Worm (Caenorhabditis elegans) whole organism, young adult: ENCODE measurements around the gene F35C8.8.

Experiments used
- C17E4.6 ChIP-seq: fragments of 200-800 bp; sonication (Bioruptor generic); IDR thresholded peaks from 2 replicates; pipeline ENCODE4 v1.3.6; 2022; ENCODE audit warnings: missing genetic modification reagents, missing genetic modification characterization, missing compliant biosample characterization
- F10E7.11 ChIP-seq: sonication (generic microtip); optimal IDR thresholded peaks from 2 replicates; lab custom pipeline; 2017; ENCODE audit warnings: mild to moderate bottlenecking, missing genetic modification characterization, moderate library complexity, missing compliant biosample characterization
- F22D6.2 ChIP-seq: sonication (generic microtip); optimal IDR thresholded peaks from 2 replicates; lab custom pipeline; 2016; ENCODE audit warnings: mild to moderate bottlenecking, missing genetic modification characterization, missing compliant biosample characterization
- F23B12.7 ChIP-seq: sonication (generic microtip); optimal IDR thresholded peaks from 2 replicates; lab custom pipeline; 2017; ENCODE audit warnings: missing genetic modification characterization, mild to moderate bottlenecking, missing compliant biosample characterization, antibody characterized with exemption, moderate library complexity; ENCODE audit not compliant: insufficient read depth
- F33H1.4 ChIP-seq: fragments of 200-800 bp; sonication (Bioruptor generic); IDR thresholded peaks from 2 replicates; pipeline ENCODE4 v1.3.6; 2022; ENCODE audit warnings: missing genetic modification reagents, missing genetic modification characterization, missing compliant biosample characterization
- F52B5.7 ChIP-seq: sonication (generic microtip); optimal IDR thresholded peaks from 2 replicates; lab custom pipeline; 2016; ENCODE audit warnings: mild to moderate bottlenecking, missing genetic modification characterization, missing compliant biosample characterization
- ama-1 ChIP-seq, 3 experiments: fragments of 150-350 bp in 1 of 3; sonication (generic microtip) in 2 of 3; optimal IDR thresholded peaks; 2 replicates each; lab custom pipeline; 2014 to 2018; ENCODE audit warnings: missing biosample characterization in 2 of 3, missing genetic modification characterization in 2 of 3, missing genetic modification reagents in 2 of 3
- cebp-2 ChIP-seq: fragments of 200-800 bp; sonication (Bioruptor generic); IDR thresholded peaks from 2 replicates; pipeline ENCODE4 v1.3.6; 2022; ENCODE audit warnings: missing genetic modification characterization, missing compliant biosample characterization
- dox-1 ChIP-seq: fragments of 200-800 bp; sonication (Bioruptor generic); IDR thresholded peaks from 2 replicates; pipeline ENCODE4 v1.3.6; 2022; ENCODE audit warnings: missing genetic modification reagents, missing genetic modification characterization, missing compliant biosample characterization
- dpl-1 ChIP-seq: fragments of 150-350 bp; optimal IDR thresholded peaks from 2 replicates; lab custom pipeline; 2014; ENCODE audit warnings: missing biosample characterization, missing genetic modification reagents, missing genetic modification characterization
- efl-1 ChIP-seq: fragments of 150-350 bp; optimal IDR thresholded peaks from 2 replicates; lab custom pipeline; 2014; ENCODE audit warnings: missing biosample characterization, missing genetic modification reagents, missing genetic modification characterization
- ekl-4 ChIP-seq: fragments of 200-800 bp; sonication (Bioruptor generic); IDR thresholded peaks from 2 replicates; pipeline ENCODE4 v1.3.6; 2022; ENCODE audit warnings: missing genetic modification reagents, missing genetic modification characterization, missing compliant biosample characterization
- fkh-3 ChIP-seq: sonication (generic microtip); optimal IDR thresholded peaks from 2 replicates; lab custom pipeline; 2016; ENCODE audit warnings: mild to moderate bottlenecking, missing genetic modification characterization, missing compliant biosample characterization
- him-1 ChIP-seq: sonication (generic microtip); optimal IDR thresholded peaks from 2 replicates; lab custom pipeline; 2016; ENCODE audit warnings: missing genotype, missing genetic modification reagents, missing genetic modification characterization, missing compliant biosample characterization
- hmg-1.2 ChIP-seq: fragments of 200-800 bp; sonication (Bioruptor generic); IDR thresholded peaks from 2 replicates; pipeline ENCODE4 v1.3.6; 2022; ENCODE audit warnings: missing genetic modification reagents, missing genetic modification characterization, missing compliant biosample characterization
- let-526 ChIP-seq: fragments of 200-800 bp; sonication (Bioruptor generic); IDR thresholded peaks from 2 replicates; pipeline ENCODE4 v1.3.6; 2022; ENCODE audit warnings: missing genetic modification reagents, missing genetic modification characterization, missing compliant biosample characterization
- lin-26 ChIP-seq: fragments of 200-800 bp; sonication (Bioruptor generic); IDR thresholded peaks from 2 replicates; pipeline ENCODE4 v1.3.6; 2022; ENCODE audit warnings: missing genetic modification reagents, missing genetic modification characterization, missing compliant biosample characterization
- lin-54 ChIP-seq: fragments of 200-800 bp; sonication (Bioruptor generic); optimal IDR thresholded peaks from 2 replicates; lab custom pipeline; 2018; ENCODE audit warnings: mild to moderate bottlenecking, missing genetic modification characterization, missing compliant biosample characterization
- lsy-27 ChIP-seq: sonication (generic microtip); optimal IDR thresholded peaks from 2 replicates; lab custom pipeline; 2017; ENCODE audit warnings: missing genetic modification characterization, mild to moderate bottlenecking, missing compliant biosample characterization, antibody characterized with exemption, missing genotype, borderline replicate concordance; ENCODE audit not compliant: insufficient read depth
- madf-6 ChIP-seq: fragments of 200-800 bp; sonication (Bioruptor generic); IDR thresholded peaks from 2 replicates; pipeline ENCODE4 v1.3.6; 2022; ENCODE audit warnings: missing genetic modification reagents, missing genetic modification characterization, missing compliant biosample characterization
- madf-8 ChIP-seq: fragments of 200-800 bp; sonication (Bioruptor generic); conservative IDR thresholded peaks from 2 replicates; pipeline ENCODE4 v1.3.6; 2022; ENCODE audit warnings: missing genetic modification reagents, missing genetic modification characterization, missing compliant biosample characterization
- mes-4 ChIP-seq: sonication (generic microtip); optimal IDR thresholded peaks from 2 replicates; lab custom pipeline; 2016; ENCODE audit warnings: missing genotype, missing genetic modification characterization, missing compliant biosample characterization
- nfya-1 ChIP-seq: sonication (generic microtip); optimal IDR thresholded peaks from 2 replicates; lab custom pipeline; 2017; ENCODE audit warnings: antibody characterized with exemption, missing compliant biosample characterization, missing genetic modification characterization, borderline replicate concordance; ENCODE audit not compliant: insufficient read depth
- nhr-179 ChIP-seq: sonication (generic microtip); optimal IDR thresholded peaks from 2 replicates; lab custom pipeline; 2016; ENCODE audit warnings: mild to moderate bottlenecking, missing genetic modification characterization, missing compliant biosample characterization
- nhr-80 ChIP-seq: sonication (generic microtip); optimal IDR thresholded peaks from 2 replicates; lab custom pipeline; 2016; ENCODE audit warnings: missing genetic modification characterization, missing compliant biosample characterization
- pha-4 ChIP-seq: fragments of 150-350 bp; sonication (generic microtip); optimal IDR thresholded peaks from 2 replicates; lab custom pipeline; 2014; ENCODE audit warnings: missing biosample characterization, missing genetic modification reagents, missing genetic modification characterization
- sdz-38 ChIP-seq: sonication (generic microtip); optimal IDR thresholded peaks from 2 replicates; lab custom pipeline; 2016; ENCODE audit warnings: missing genotype, missing genetic modification characterization, missing compliant biosample characterization
- snpc-4 ChIP-seq, 5 experiments: fragments of 150-350 bp in 1 of 5; sonication (generic microtip) in 4 of 5; optimal IDR thresholded peaks; 2 replicates each; lab custom pipeline; 2014 to 2018; ENCODE audit warnings: missing genetic modification characterization in 5 of 5, missing biosample characterization in 3 of 5, antibody characterized with exemption in 2 of 5, mild to moderate bottlenecking in 2 of 5, missing compliant biosample characterization in 2 of 5, missing genotype in 2 of 5, moderate library complexity in 2 of 5, missing genetic modification reagents in 1 of 5
- tbx-9 ChIP-seq: sonication (generic microtip); optimal IDR thresholded peaks from 2 replicates; lab custom pipeline; 2016; ENCODE audit warnings: borderline replicate concordance, missing genetic modification characterization, inconsistent platforms, missing compliant biosample characterization
- zfh-2 ChIP-seq: fragments of 200-800 bp; sonication (Bioruptor generic); conservative IDR thresholded peaks from 2 replicates; pipeline ENCODE4 v1.3.6; 2022; ENCODE audit warnings: missing genetic modification reagents, missing genetic modification characterization, missing compliant biosample characterization
- ztf-25 ChIP-seq: fragments of 200-800 bp; sonication (Bioruptor generic); IDR thresholded peaks from 2 replicates; pipeline ENCODE4 v1.3.6; 2022; ENCODE audit warnings: missing genetic modification reagents, missing genetic modification characterization, missing compliant biosample characterization
- ztf-26 ChIP-seq: sonication (generic microtip); optimal IDR thresholded peaks from 2 replicates; lab custom pipeline; 2017; ENCODE audit warnings: missing genetic modification characterization, missing compliant biosample characterization
- ztf-3 ChIP-seq: fragments of 200-800 bp; sonication (Bioruptor generic); optimal IDR thresholded peaks from 2 replicates; lab custom pipeline; 2018; ENCODE audit warnings: mild to moderate bottlenecking, missing genetic modification characterization, missing compliant biosample characterization

F35C8.8 gene

ce11 chrX:5366613-5367012, 5.8 kb downstream of the F35C8.8 start:
- no peak for TF ChIP-seq F52B5.7 (tag; lab: Kevin White, UChicago)
- TF ChIP-seq snpc-4 (GFP tag; optimal IDR thresholded peaks at IDR 0.05; lab: Kevin White, UChicago) = no peak
- no peak for TF ChIP-seq snpc-4 (tag; optimal IDR thresholded peaks at IDR 0.05; lab: Kevin White, UChicago)
- TF ChIP-seq F22D6.2 (tag; lab: Kevin White, UChicago) = no peak
- no peak for TF ChIP-seq tbx-9 (tag; lab: Kevin White, UChicago)
- no peak for TF ChIP-seq let-526 (GFP tag; lab: Robert Waterston, UW)

ce11 chrX:5365437-5365836, 7.0 kb downstream of the F35C8.8 start, which contains the start of gene F35C8.5:
Gene F35C8.5, plus strand, starts transcription at chrX:5365813.
- TF ChIP-seq lin-26 (no peak), nhr-80 (tag; lab: Kevin White, UChicago) (peak; percentile 58)
- TF ChIP-seq, all 124 proteins: peak for 1

- TF ChIP-seq F22D6.2 (tag; lab: Kevin White, UChicago) = no peak
- no peak for TF ChIP-seq F10E7.11 (tag; lab: Kevin White, UChicago)
- TF ChIP-seq pha-4 (tag; lab: Kevin White, UChicago) = no peak
- no peak for TF ChIP-seq ztf-3 (GFP tag; lab: Kevin White, UChicago)
- TF ChIP-seq ekl-4 = no peak
- no peak for TF ChIP-seq sdz-38 (tag; lab: Kevin White, UChicago)
- no peak for TF ChIP-seq him-1 (tag; lab: Kevin White, UChicago)
- TF ChIP-seq ztf-26 (tag; lab: Kevin White, UChicago) = no peak
- TF ChIP-seq lin-54 (GFP tag; lab: Kevin White, UChicago) = no peak
- no peak for TF ChIP-seq fkh-3 (tag; lab: Kevin White, UChicago)
- TF ChIP-seq dox-1 = no peak
Observed at ce11 chrX:5364222-5364621, 8.2 kb downstream of the F35C8.8 start, which contains the start of gene chtl-1. Gene chtl-1, minus strand, starts transcription at chrX:5364322.

ce11 chrX:5360682-5361081, 11.8 kb downstream of the F35C8.8 start:
- TF ChIP-seq dpl-1 (GFP tag; lab: Kevin White, UChicago) = peak; percentile 18
- TF ChIP-seq F33H1.4 (GFP tag; lab: Robert Waterston, UW) = no peak
- no peak for TF ChIP-seq him-1 (tag; lab: Kevin White, UChicago)
- TF ChIP-seq madf-6 (GFP tag; lab: Robert Waterston, UW) = peak; percentile 76
- no peak for TF ChIP-seq ama-1 (optimal IDR thresholded peaks at IDR 0.05; lab: Kevin White, UChicago)
- TF ChIP-seq ama-1 (GFP tag; optimal IDR thresholded peaks at IDR 0.05; lab: Kevin White, UChicago) = no peak
- peak; percentile 52; the same call in 1 of the 2 replicates for TF ChIP-seq hmg-1.2 (GFP tag; lab: Robert Waterston, UW)
- 0 out of 2 replicates have a peak, but pooled peaks have one; percentile 36 for TF ChIP-seq zfh-2 (GFP tag; lab: Robert Waterston, UW)
- TF ChIP-seq ztf-25 (GFP tag; lab: Robert Waterston, UW) = 0 out of 2 replicates have a peak, but pooled peaks have one; percentile 29
- TF ChIP-seq nhr-179 (tag; lab: Kevin White, UChicago) = no peak
- TF ChIP-seq madf-8 (GFP tag; lab: Robert Waterston, UW) = peak; percentile 15; the same call in 1 of the 2 replicates
- TF ChIP-seq efl-1 (GFP tag; lab: Kevin White, UChicago) = peak; percentile 74
- no peak for TF ChIP-seq cebp-2 (GFP tag; lab: Robert Waterston, UW)
- no peak for TF ChIP-seq mes-4
- 0 out of 2 replicates have a peak, but pooled peaks have one; percentile 27 for TF ChIP-seq dox-1
- TF ChIP-seq C17E4.6 = no peak
- no peak for TF ChIP-seq lsy-27 (tag; lab: Kevin White, UChicago)
- TF ChIP-seq F23B12.7 (tag; lab: Kevin White, UChicago) = no peak
- TF ChIP-seq nfya-1 = no peak
- TF ChIP-seq, all 124 proteins: peak for 8
